Worm (Caenorhabditis elegans) whole organism, late embryonic: Measurements from ENCODE around the gene F55F10.3.
A peak's percentile ranks its signal among the peaks of the same experiment; 100 is the strongest.

Source experiments
- C08G9.2 ChIP-seq: sonication (generic microtip); optimal IDR thresholded peaks from 2 replicates; lab custom pipeline; 2016; ENCODE audit warnings: mild to moderate bottlenecking, missing genetic modification characterization, moderate library complexity, missing compliant biosample characterization
- C38D4.7 ChIP-seq: fragments of 200-800 bp; sonication (Bioruptor generic); optimal IDR thresholded peaks from 2 replicates; lab custom pipeline; 2018; ENCODE audit warnings: mild to moderate bottlenecking, missing genetic modification characterization, moderate library complexity, missing compliant biosample characterization
- F13H6.1 ChIP-seq: sonication (generic microtip); optimal IDR thresholded peaks from 2 replicates; lab custom pipeline; 2016; ENCODE audit warnings: missing genetic modification characterization, missing compliant biosample characterization
- K02D7.2 ChIP-seq: sonication (generic microtip); optimal IDR thresholded peaks from 2 replicates; lab custom pipeline; 2017; ENCODE audit warnings: mild to moderate bottlenecking, missing genetic modification characterization, missing compliant biosample characterization
- Y22D7AL.16 ChIP-seq: sonication (generic microtip); optimal IDR thresholded peaks from 2 replicates; lab custom pipeline; 2016; ENCODE audit warnings: missing genetic modification characterization, missing compliant biosample characterization
- ceh-14 ChIP-seq: sonication (generic microtip); optimal IDR thresholded peaks from 2 replicates; lab custom pipeline; 2016; ENCODE audit warnings: missing genotype, missing genetic modification characterization, missing compliant biosample characterization
- ceh-18 ChIP-seq: sonication (generic microtip); optimal IDR thresholded peaks from 2 replicates; lab custom pipeline; 2016; ENCODE audit warnings: missing genetic modification characterization, missing compliant biosample characterization
- ceh-2 ChIP-seq: sonication (generic microtip); optimal IDR thresholded peaks from 2 replicates; lab custom pipeline; 2016; ENCODE audit warnings: missing genotype, missing genetic modification characterization, missing compliant biosample characterization
- ceh-22 ChIP-seq: sonication (generic microtip); optimal IDR thresholded peaks from 2 replicates; lab custom pipeline; 2017; ENCODE audit warnings: missing biosample characterization, missing genetic modification characterization
- ceh-30 ChIP-seq: fragments of 150-350 bp; optimal IDR thresholded peaks from 2 replicates; lab custom pipeline; 2014; ENCODE audit warnings: missing biosample characterization, missing genetic modification characterization
- ceh-34 ChIP-seq: sonication (generic microtip); optimal IDR thresholded peaks from 2 replicates; lab custom pipeline; 2016; ENCODE audit warnings: mild to moderate bottlenecking, missing genetic modification characterization, missing compliant biosample characterization
- ceh-45 ChIP-seq: fragments of 200-800 bp; sonication (Bioruptor generic); IDR thresholded peaks from 2 replicates; pipeline ENCODE4 v1.3.6; 2022; ENCODE audit warnings: missing genetic modification reagents, missing genetic modification characterization, missing compliant biosample characterization
- ceh-48 ChIP-seq: sonication (generic microtip); optimal IDR thresholded peaks from 2 replicates; lab custom pipeline; 2016; ENCODE audit warnings: missing genetic modification characterization, inconsistent platforms, missing compliant biosample characterization
- ceh-6 ChIP-seq: fragments of 200-800 bp; sonication (Bioruptor generic); optimal IDR thresholded peaks from 2 replicates; lab custom pipeline; 2018; ENCODE audit warnings: mild to moderate bottlenecking, missing genetic modification characterization, missing compliant biosample characterization
- dmd-4 ChIP-seq: sonication (generic microtip); optimal IDR thresholded peaks from 2 replicates; lab custom pipeline; 2016; ENCODE audit warnings: borderline replicate concordance, missing genetic modification characterization, missing compliant biosample characterization
- dve-1 ChIP-seq: sonication (generic microtip); optimal IDR thresholded peaks from 2 replicates; lab custom pipeline; 2017; ENCODE audit warnings: antibody characterized with exemption, mild to moderate bottlenecking, missing genetic modification characterization, missing compliant biosample characterization
- elt-2 ChIP-seq: sonication (generic microtip); optimal IDR thresholded peaks from 2 replicates; lab custom pipeline; 2016; ENCODE audit warnings: missing genetic modification reagents, missing genetic modification characterization, missing compliant biosample characterization
- eyg-1 ChIP-seq: sonication (generic microtip); optimal IDR thresholded peaks from 2 replicates; lab custom pipeline; 2016; ENCODE audit warnings: missing genotype, missing genetic modification characterization, missing compliant biosample characterization
- fax-1 ChIP-seq: sonication (generic microtip); optimal IDR thresholded peaks from 2 replicates; lab custom pipeline; 2016; ENCODE audit warnings: missing genotype, missing genetic modification characterization, missing compliant biosample characterization
- hlh-13 ChIP-seq: fragments of 200-800 bp; sonication (Bioruptor generic); optimal IDR thresholded peaks from 2 replicates; lab custom pipeline; 2018; ENCODE audit warnings: mild to moderate bottlenecking, missing genetic modification characterization, missing compliant biosample characterization
- hlh-8 ChIP-seq: sonication (generic microtip); optimal IDR thresholded peaks from 2 replicates; lab custom pipeline; 2016; ENCODE audit warnings: missing genotype, missing genetic modification characterization, missing compliant biosample characterization
- nfya-1 ChIP-seq: sonication (generic microtip); optimal IDR thresholded peaks from 2 replicates; lab custom pipeline; 2017; ENCODE audit warnings: missing genetic modification characterization, mild to moderate bottlenecking, missing compliant biosample characterization, antibody characterized with exemption, moderate library complexity
- nhr-232 ChIP-seq: sonication (generic microtip); optimal IDR thresholded peaks from 2 replicates; lab custom pipeline; 2016; ENCODE audit warnings: missing genetic modification characterization, missing compliant biosample characterization
- npax-4 ChIP-seq: sonication (generic microtip); optimal IDR thresholded peaks from 2 replicates; lab custom pipeline; 2016; ENCODE audit warnings: missing genetic modification characterization, missing compliant biosample characterization
- pqm-1 ChIP-seq: sonication (generic microtip); optimal IDR thresholded peaks from 2 replicates; lab custom pipeline; 2016; ENCODE audit warnings: missing genetic modification characterization, missing compliant biosample characterization
- ref-2 ChIP-seq: sonication (generic microtip); optimal IDR thresholded peaks from 2 replicates; lab custom pipeline; 2016; ENCODE audit warnings: missing genetic modification characterization, missing compliant biosample characterization
- sdc-2 ChIP-seq: sonication (generic microtip); optimal IDR thresholded peaks from 2 replicates; lab custom pipeline; 2016; ENCODE audit warnings: missing genotype, missing genetic modification characterization, missing compliant biosample characterization
- sox-2 ChIP-seq: fragments of 200-800 bp; sonication (Bioruptor generic); IDR thresholded peaks from 2 replicates; pipeline ENCODE4 v1.3.6; 2022; ENCODE audit warnings: missing genetic modification reagents, missing genetic modification characterization, missing compliant biosample characterization
- syd-9 ChIP-seq: sonication (generic microtip); optimal IDR thresholded peaks from 2 replicates; lab custom pipeline; 2016; ENCODE audit warnings: mild to moderate bottlenecking, missing genetic modification characterization, moderate library complexity, missing compliant biosample characterization
- tbx-7 ChIP-seq: sonication (generic microtip); optimal IDR thresholded peaks from 2 replicates; lab custom pipeline; 2016; ENCODE audit warnings: missing genotype, missing genetic modification characterization, missing compliant biosample characterization
- ttx-3 ChIP-seq: sonication (generic microtip); optimal IDR thresholded peaks from 2 replicates; lab custom pipeline; 2016; ENCODE audit warnings: missing genetic modification reagents, missing genetic modification characterization, missing compliant biosample characterization
- unc-3 ChIP-seq, 2 experiments: fragments of 200-800 bp in 1 of 2; sonication (Bioruptor generic) in 1 of 2; sonication (generic microtip) in 1 of 2; conservative IDR thresholded peaks in 1 of 2; optimal IDR thresholded peaks in 1 of 2; 2 replicates each; pipeline versions ENCODE4 v1.3.6 to Lab custom; 2016 to 2022; ENCODE audit warnings: missing compliant biosample characterization in 2 of 2, missing genetic modification characterization in 2 of 2, missing genetic modification reagents in 1 of 2
- unc-55 ChIP-seq: sonication (generic microtip); optimal IDR thresholded peaks from 2 replicates; lab custom pipeline; 2017; ENCODE audit warnings: missing biosample characterization, missing genetic modification reagents, missing genetic modification characterization
- zip-5 ChIP-seq: sonication (generic microtip); optimal IDR thresholded peaks from 2 replicates; lab custom pipeline; 2016; ENCODE audit warnings: missing genetic modification characterization, missing compliant biosample characterization
- ztf-16 ChIP-seq: sonication (generic microtip); optimal IDR thresholded peaks from 2 replicates; lab custom pipeline; 2017; ENCODE audit warnings: missing genetic modification characterization, missing compliant biosample characterization

F55F10.3 gene

DNA sequence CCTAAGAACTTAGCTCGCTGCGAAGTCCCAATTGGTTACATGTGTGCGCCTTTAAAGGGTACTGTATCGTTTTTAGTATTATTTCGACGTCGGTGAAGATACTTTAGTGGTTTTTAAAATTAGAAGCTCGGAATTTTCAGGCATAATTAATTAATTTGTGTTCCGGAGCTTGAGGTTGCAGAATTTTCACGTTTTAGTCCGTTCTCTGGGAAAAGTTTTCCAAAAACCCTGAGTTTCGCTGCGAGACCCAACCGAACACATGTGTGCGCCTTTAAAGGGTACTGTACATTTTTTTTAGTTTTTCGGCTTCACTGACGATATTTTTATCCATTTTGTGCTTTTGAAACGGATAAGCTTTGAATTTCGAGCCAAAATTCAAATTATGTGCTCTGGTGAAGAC, 33.7 kb downstream of the F55F10.3 start:
- TF ChIP-seq ceh-48 (tag; lab: Kevin White, UChicago) = no peak
- no peak for TF ChIP-seq ztf-16 (tag; lab: Kevin White, UChicago)
- TF ChIP-seq hlh-13 (GFP tag; lab: Kevin White, UChicago) = no peak
- no peak for TF ChIP-seq fax-1 (tag; lab: Kevin White, UChicago)
- no peak for TF ChIP-seq ceh-18 (tag; lab: Kevin White, UChicago)

DNA sequence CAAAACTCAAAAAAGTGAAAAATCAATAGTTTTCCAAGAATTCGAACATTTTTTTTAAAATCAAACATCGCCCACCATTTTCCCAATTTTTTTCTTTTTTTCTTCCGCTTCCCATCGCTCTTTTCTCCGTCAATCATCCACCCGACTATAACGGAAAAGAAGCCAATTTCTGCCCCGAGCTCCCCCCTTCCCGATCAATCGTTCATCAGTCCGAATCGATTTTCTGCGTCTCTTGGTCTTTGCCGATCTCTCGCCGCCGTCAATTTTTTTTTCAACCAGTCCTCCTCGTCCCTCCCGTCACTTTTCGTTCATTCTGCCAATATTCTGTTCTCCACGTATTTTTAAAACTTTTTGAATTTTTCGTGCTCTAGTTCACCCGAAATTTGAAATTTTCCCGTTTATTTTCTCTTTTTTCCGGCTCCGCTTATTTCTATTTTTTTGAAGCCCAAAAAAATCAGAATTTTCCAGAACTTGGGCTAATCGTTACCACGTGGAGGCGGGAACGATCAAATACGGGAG, 34.2 kb downstream of the F55F10.3 start, which contains the start of gene ell-1:
TSS of gene ell-1 (plus strand) at position 469 of the 519 bp plus-strand sequence.
- TF ChIP-seq C08G9.2 (tag; lab: Kevin White, UChicago) (peak; percentile 11), hlh-8 (no peak)

DNA sequence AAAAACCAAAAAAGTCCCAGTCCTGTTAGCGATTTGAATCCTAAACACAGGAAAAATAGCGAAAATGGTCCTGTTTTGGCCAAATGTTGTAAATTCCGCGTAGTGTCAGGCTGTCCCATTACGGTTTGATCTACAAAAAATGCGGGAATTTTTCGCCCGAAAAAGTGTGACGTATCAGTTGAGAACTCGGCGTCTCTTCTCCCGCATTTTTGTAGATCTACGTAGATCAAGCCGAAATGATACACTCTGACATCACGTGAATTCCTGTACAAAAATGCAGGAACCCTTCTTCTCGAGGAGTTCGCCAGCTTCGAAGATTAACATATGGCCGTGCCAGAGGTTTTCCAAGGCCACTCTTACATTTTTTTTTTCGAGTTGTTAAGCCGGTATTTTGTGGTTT, 35.8 kb downstream of the F55F10.3 start:
- TF ChIP-seq ceh-22 (no peak), F13H6.1 (tag; lab: Kevin White, UChicago) (no peak), ceh-18 (tag; lab: Kevin White, UChicago) (no peak), sdc-2 (tag; lab: Kevin White, UChicago) (no peak), npax-4 (tag; lab: Kevin White, UChicago) (no peak), ref-2 (tag; lab: Kevin White, UChicago) (no peak), pqm-1 (tag; lab: Kevin White, UChicago) (no peak), nhr-232 (tag; lab: Kevin White, UChicago) (no peak), elt-2 (tag; lab: Kevin White, UChicago) (no peak), K02D7.2 (tag; lab: Kevin White, UChicago) (no peak), ceh-6 (GFP tag; lab: Kevin White, UChicago) (no peak), C38D4.7 (GFP tag; lab: Kevin White, UChicago) (no peak)

ce11 chrIV:4396052-4396821, 36.5 kb downstream of the F55F10.3 start:
- TF ChIP-seq ceh-34 (tag; lab: Kevin White, UChicago) = peak; percentile 95
- TF ChIP-seq sox-2 (GFP tag; lab: Robert Waterston, UW) = no peak
- no peak for TF ChIP-seq nfya-1 (tag; lab: Kevin White, UChicago)
- TF ChIP-seq K02D7.2 (tag; lab: Kevin White, UChicago) = no peak
- no peak for TF ChIP-seq ceh-2 (tag; lab: Kevin White, UChicago)
- TF ChIP-seq, all 69 proteins: peak for 1

DNA sequence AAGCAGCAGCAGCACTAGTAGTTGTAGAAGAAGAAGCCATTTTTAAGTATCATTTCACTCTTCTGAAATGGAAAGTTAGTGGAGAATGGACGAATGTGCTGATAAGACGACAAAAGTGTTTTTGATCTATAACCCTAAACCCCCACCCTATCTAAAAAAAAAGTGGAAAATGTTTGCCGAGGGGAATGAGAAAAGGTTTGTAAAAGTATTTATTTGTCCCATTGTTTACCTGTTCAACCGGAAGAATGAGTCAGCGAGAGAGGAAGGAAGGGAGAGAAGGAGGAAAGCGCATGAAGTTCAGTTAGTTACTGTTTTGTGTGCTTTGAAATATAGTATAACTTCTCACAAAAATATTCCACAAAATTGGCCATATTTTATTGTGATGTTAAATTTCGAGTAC, 37.4 kb downstream of the F55F10.3 start:
- TF ChIP-seq ceh-45 (no peak), nfya-1 (tag; lab: Kevin White, UChicago) (no peak), zip-5 (tag; lab: Kevin White, UChicago) (no peak), unc-55 (GFP tag; lab: Kevin White, UChicago) (no peak), eyg-1 (tag; lab: Kevin White, UChicago) (no peak), ttx-3 (tag; lab: Kevin White, UChicago) (no peak), tbx-7 (tag; lab: Kevin White, UChicago) (no peak), dmd-4 (tag; lab: Kevin White, UChicago) (no peak), ceh-30 (no peak), ceh-14 (tag; lab: Kevin White, UChicago) (no peak), Y22D7AL.16 (tag; lab: Kevin White, UChicago) (no peak), hlh-13 (GFP tag; lab: Kevin White, UChicago) (no peak), syd-9 (tag; lab: Kevin White, UChicago) (no peak), ceh-6 (GFP tag; lab: Kevin White, UChicago) (no peak), unc-3 (GFP tag; conservative IDR thresholded peaks at IDR 0.05; lab: Robert Waterston, UW) (no peak), unc-3 (tag; optimal IDR thresholded peaks at IDR 0.05; lab: Kevin White, UChicago) (no peak), C08G9.2 (tag; lab: Kevin White, UChicago) (no peak), dve-1 (tag; lab: Kevin White, UChicago) (no peak), ceh-34 (tag; lab: Kevin White, UChicago) (no peak)
